Fruit fly (Drosophila melanogaster) whole organism, larva: ENCODE data around the gene Sec15.

ENCODE experiments used
- noc ChIP-seq: fragments of 200-800 bp; sonication (Bioruptor generic); optimal IDR thresholded peaks from 3 replicates; lab custom pipeline; 2019; ENCODE audit warnings: missing biosample characterization, mild to moderate bottlenecking, missing genetic modification characterization, moderate library complexity

Sec15 gene

DNA sequence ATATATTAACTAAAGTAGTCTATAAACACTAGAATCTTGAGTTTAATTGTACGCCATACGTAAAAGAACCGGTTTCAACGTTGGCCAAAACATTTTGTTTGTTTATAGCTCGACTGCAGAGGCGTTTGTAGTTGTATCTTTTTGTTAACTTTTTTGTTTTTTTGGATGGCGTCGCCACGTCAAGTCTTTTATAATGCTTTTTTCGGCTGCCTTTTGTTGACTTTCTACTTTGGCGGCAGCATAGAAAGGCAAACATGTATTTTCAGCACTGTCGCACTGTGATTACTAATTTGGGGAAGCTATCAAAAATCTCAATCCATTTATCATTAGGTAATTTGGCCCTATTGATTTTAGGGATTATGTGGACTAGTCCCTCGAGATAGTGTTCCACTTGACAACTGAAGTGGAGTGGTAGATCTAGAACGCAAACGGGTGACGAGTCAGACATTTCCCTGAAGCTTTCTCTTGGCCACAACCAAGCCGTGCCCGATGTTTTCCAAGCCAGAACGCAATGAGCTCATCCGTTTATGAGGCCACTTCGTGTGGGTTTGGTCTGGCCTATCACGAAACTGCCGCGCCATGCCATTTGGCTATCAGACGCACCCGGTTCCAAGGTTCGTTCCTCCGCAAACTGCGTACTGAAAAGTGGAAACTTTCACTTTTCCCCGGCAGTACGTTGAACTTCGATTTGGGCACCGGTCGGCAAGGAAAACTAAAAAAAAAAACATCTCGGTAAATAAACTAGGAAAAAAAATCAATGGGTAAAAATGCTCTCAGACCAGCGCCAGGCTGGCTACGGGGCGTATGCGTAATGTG is 41.1 kb downstream of the Sec15 start:
- no peak for TF ChIP-seq noc (tag; lab: Kevin White, UChicago)

DNA sequence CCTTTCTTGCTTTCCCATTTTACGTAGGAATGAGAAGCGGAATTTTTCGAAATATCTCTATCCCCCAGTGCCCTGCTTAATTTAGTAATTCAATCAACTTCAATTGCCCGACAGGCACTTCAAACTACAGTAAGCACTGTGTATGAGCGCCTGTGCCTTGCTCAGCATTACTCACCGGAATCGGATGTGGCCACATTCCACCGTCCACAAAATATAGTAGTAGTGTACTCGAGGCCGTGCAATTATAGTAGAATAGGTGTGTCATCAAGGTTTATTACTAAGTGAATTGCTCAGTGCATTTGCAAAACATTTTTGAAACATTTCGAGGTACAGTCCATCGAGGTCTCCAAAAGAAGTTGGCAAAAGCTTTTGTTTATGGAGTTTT is 42.1 kb downstream of the Sec15 start:
- TF ChIP-seq noc (tag; lab: Kevin White, UChicago), result no peak

DNA sequence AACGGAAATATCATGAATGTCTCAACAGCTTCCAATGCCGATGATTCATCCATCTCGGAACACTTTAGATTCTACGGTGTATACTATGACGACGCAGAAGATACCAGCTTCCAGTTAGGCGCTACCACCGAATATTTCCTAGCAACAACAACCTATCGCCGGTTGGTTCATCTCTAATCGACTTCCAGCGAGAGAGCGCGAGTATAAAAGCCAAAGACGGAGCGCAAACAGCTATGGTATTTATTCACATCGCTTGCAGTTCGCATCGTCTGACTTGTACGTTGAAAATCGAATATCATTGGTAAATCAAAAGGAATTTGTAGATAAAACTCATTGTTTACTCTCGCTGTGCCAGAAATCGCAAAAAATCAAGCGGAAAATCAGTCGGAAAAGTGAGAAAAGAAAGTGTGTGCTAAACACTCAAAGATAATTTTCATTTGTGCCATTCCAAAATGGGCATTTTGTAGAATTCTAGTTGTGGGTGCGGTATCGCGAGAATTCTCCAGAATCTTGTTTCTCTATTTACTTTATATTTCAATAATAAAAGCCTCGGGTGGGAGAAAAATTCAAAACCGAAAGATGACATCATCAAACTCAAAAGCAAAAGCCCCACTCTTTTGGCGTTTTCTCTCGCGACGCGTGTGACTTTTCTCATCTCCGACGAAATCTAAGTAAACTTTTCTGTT is 42.6 kb downstream of the Sec15 start, which contains the start of gene AnxB9:
TSS of gene AnxB9 (plus strand) at position 232 of the 686 bp plus-strand sequence.
- TF ChIP-seq noc (tag; lab: Kevin White, UChicago), result peak; percentile 60

- TF ChIP-seq noc (tag; lab: Kevin White, UChicago), result peak; percentile 9
These were observed 43.5 kb downstream of the Sec15 start, which contains the start of gene Cortactin for dm6 chr3R:21064000-21064924. Cortactin (minus strand) TSS chr3R:21064471.

DNA sequence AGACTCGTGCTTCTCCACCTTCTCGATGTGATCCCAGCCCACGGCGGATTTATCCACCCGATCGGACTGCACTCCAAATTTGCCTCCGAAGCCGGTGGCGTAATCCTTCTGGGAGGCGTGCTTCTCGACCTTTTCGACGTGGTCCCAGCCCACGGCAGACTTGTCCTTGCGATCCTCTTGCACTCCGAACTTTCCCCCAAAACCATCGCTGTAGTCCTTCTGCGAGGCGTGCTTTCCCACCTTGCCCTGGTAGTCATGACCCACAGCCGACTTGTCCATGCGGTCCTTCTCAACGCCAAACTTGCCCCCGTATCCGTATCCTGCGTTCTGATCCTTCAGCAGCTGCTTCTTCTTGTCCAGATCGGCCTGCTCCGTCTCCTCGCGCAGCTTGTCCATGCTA is 44.3 kb downstream of the Sec15 start:
- no peak for TF ChIP-seq noc (tag; lab: Kevin White, UChicago)

- TF ChIP-seq noc (tag; lab: Kevin White, UChicago), result peak; percentile 21
These were observed 47.1 kb downstream of the Sec15 start, which contains the start of gene Mvl for dm6 chr3R:21060430-21061245. Mvl (minus strand) TSS chr3R:21060800.

- no peak for TF ChIP-seq noc (tag; lab: Kevin White, UChicago)
These were observed 48.1 kb downstream of the Sec15 start for dm6 chr3R:21059486-21060356.

dm6 chr3R:21057519-21057918 is 50.3 kb downstream of the Sec15 start:
- no peak for TF ChIP-seq noc (tag; lab: Kevin White, UChicago)
